Worm (Caenorhabditis elegans): ENCODE data around the gene R144.6.

The R144.6 gene

ce11 chrIII:5004621-5005020 is at the start of gene R144.6:
TSS of gene R144.6 (minus strand) at chrIII:5004721.
- TF ChIP-seq zip-5 (tag; optimal IDR thresholded peaks at IDR 0.05) (no peak), unc-3 (GFP tag; conservative IDR thresholded peaks at IDR 0.05) (no peak), unc-3 (tag; optimal IDR thresholded peaks at IDR 0.05) (no peak)

- no peak for TF ChIP-seq ceh-45 (GFP tag; IDR thresholded peaks at IDR 0.05)
- TF ChIP-seq npax-4 (tag; optimal IDR thresholded peaks at IDR 0.05): no peak
- TF ChIP-seq nhr-232 (tag; optimal IDR thresholded peaks at IDR 0.05): no peak
- no peak for TF ChIP-seq elt-4 (tag; optimal IDR thresholded peaks at IDR 0.05)
- TF ChIP-seq dve-1 (tag; optimal IDR thresholded peaks at IDR 0.05): no peak
- no peak for TF ChIP-seq lim-6 (tag; optimal IDR thresholded peaks at IDR 0.05)
- TF ChIP-seq ceh-6 (GFP tag; optimal IDR thresholded peaks at IDR 0.05): no peak
- TF ChIP-seq ceh-22 (tag; optimal IDR thresholded peaks at IDR 0.05): no peak
- no peak for TF ChIP-seq fkh-6 (tag; optimal IDR thresholded peaks at IDR 0.05)
- TF ChIP-seq ceh-31 (tag; optimal IDR thresholded peaks at IDR 0.05): no peak
Measured at ce11 chrIII:5053541-5053940, 49.0 kb upstream of the R144.6 start, which contains the start of gene C45G9.8. TSS of gene C45G9.8 (minus strand) at chrIII:5053641.

ce11 chrIII:5051949-5052348 is 47.4 kb upstream of the R144.6 start, which contains the start of gene C45G9.15:
TSS of gene C45G9.15 (minus strand) at chrIII:5052049.
- TF ChIP-seq ceh-30 (tag; optimal IDR thresholded peaks at IDR 0.05) (no peak), Y22D7AL.16 (tag; optimal IDR thresholded peaks at IDR 0.05) (no peak), ceh-31 (tag; optimal IDR thresholded peaks at IDR 0.05) (no peak), zip-5 (tag; optimal IDR thresholded peaks at IDR 0.05) (no peak), odd-2 (tag; optimal IDR thresholded peaks at IDR 0.05) (no peak), elt-2 (tag; optimal IDR thresholded peaks at IDR 0.05) (no peak), eyg-1 (tag; optimal IDR thresholded peaks at IDR 0.05) (no peak)

ce11 chrIII:5047740-5048139 is 43.2 kb upstream of the R144.6 start, which contains the start of gene C45G9.5:
TSS of gene C45G9.5 (plus strand) at chrIII:5048117.
- TF ChIP-seq pax-1 (tag; optimal IDR thresholded peaks at IDR 0.05): no peak
- TF ChIP-seq Y22D7AL.16 (tag; optimal IDR thresholded peaks at IDR 0.05): no peak
- TF ChIP-seq pros-1 (tag; optimal IDR thresholded peaks at IDR 0.05): no peak
- TF ChIP-seq K02D7.2 (tag; optimal IDR thresholded peaks at IDR 0.05): no peak
- no peak for TF ChIP-seq odd-2 (tag; optimal IDR thresholded peaks at IDR 0.05)
- no peak for TF ChIP-seq che-1 (tag; optimal IDR thresholded peaks at IDR 0.05)
- TF ChIP-seq hlh-6 (tag; optimal IDR thresholded peaks at IDR 0.05): no peak
- TF ChIP-seq ceh-14 (tag; optimal IDR thresholded peaks at IDR 0.05): no peak
- TF ChIP-seq hlh-15 (tag; optimal IDR thresholded peaks at IDR 0.05): no peak
- no peak for TF ChIP-seq zip-5 (tag; optimal IDR thresholded peaks at IDR 0.05)
- no peak for TF ChIP-seq sox-4 (tag; optimal IDR thresholded peaks at IDR 0.05)
- no peak for TF ChIP-seq unc-55 (GFP tag; optimal IDR thresholded peaks at IDR 0.05)
- TF ChIP-seq sox-2 (GFP tag; IDR thresholded peaks at IDR 0.05): no peak
- no peak for TF ChIP-seq hlh-8 (tag; optimal IDR thresholded peaks at IDR 0.05)

ce11 chrIII:5047175-5047574 is 42.7 kb upstream of the R144.6 start, which contains the start of gene txbp-3:
TSS of gene txbp-3 (minus strand) at chrIII:5047459.
- TF ChIP-seq ets-4 (tag; optimal IDR thresholded peaks at IDR 0.05) (peak; percentile 71), elt-2 (tag; optimal IDR thresholded peaks at IDR 0.05) (peak; percentile 58), pat-9 (tag; optimal IDR thresholded peaks at IDR 0.05) (no peak), nfya-1 (tag; optimal IDR thresholded peaks at IDR 0.05) (peak; percentile 30), ceh-6 (GFP tag; optimal IDR thresholded peaks at IDR 0.05) (no peak), ceh-2 (tag; optimal IDR thresholded peaks at IDR 0.05) (no peak), K09A11.1 (tag; optimal IDR thresholded peaks at IDR 0.05; ENCODE audit: insufficient read depth) (no peak), ceh-31 (tag; optimal IDR thresholded peaks at IDR 0.05) (peak; percentile 58), unc-86 (tag; optimal IDR thresholded peaks at IDR 0.05) (no peak), T23F11.4 (GFP tag; optimal IDR thresholded peaks at IDR 0.05) (no peak), unc-42 (tag; optimal IDR thresholded peaks at IDR 0.05) (peak; percentile 85), nhr-232 (tag; optimal IDR thresholded peaks at IDR 0.05) (no peak), hlh-30 (tag; optimal IDR thresholded peaks at IDR 0.05; ENCODE audit: insufficient read depth) (peak; percentile 45), C38D4.7 (GFP tag; optimal IDR thresholded peaks at IDR 0.05) (no peak), pha-4 (tag; optimal IDR thresholded peaks at IDR 0.05) (no peak), sox-2 (GFP tag; IDR thresholded peaks at IDR 0.05) (0 out of 2 replicates have a peak, but pooled peaks have one; percentile 18), hlh-8 (tag; optimal IDR thresholded peaks at IDR 0.05) (no peak), rnt-1 (tag; optimal IDR thresholded peaks at IDR 0.05) (no peak), npax-4 (tag; optimal IDR thresholded peaks at IDR 0.05) (no peak), ref-2 (tag; optimal IDR thresholded peaks at IDR 0.05) (no peak), sdc-2 (tag; optimal IDR thresholded peaks at IDR 0.05) (no peak), fkh-10 (GFP tag; optimal IDR thresholded peaks at IDR 0.05) (no peak), zip-5 (tag; optimal IDR thresholded peaks at IDR 0.05) (no peak), ceh-18 (tag; optimal IDR thresholded peaks at IDR 0.05) (no peak)

All from whole organism, late embryonic.